Fruit fly (Drosophila melanogaster): ENCODE data around the gene crp.
A peak's percentile ranks its signal among the peaks of the same experiment; 100 is the strongest.

crp gene

DNA sequence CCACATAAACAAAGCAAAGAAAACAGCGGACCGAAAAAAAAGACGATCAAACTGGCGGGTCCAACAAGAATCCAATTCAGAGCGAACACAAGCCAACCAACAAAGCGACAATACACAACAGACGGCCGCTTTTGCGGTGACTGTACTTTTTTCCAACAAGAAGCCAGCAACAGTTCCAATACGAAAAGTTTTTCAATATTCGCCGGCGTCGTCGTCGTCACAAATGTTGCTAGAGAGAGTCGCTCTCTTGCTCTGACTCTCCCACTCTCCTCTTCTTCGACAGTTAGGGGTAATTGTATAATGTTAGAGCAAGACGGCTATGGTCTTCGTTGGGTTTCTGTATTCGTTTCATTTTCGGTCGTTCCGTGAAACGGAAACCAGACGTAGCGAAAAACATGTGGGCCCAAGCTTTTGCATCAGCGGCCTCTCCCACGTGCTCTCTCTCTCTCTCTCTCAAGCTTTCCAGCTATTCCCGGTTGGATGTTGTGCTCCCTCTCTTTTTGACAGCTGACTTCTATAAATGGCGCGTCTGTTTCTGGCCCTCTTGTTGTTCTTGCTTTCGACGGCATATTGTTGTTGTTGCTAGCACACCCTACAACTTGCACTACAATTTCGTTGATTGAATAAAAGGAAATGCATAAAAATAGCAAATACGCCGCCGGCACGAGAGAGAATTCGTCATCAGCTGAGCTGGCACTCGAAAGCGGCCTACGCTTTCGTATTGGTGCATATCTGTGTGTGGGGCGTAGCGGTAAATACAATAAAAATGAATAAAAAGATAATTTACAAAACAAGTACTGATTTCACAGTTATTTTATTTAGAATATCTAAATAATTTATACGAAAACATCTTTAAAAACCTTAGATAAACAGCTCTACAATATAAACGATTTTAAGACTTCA lies 18.0 kb downstream of the crp start:
- peak; percentile 99 for TF ChIP-seq kay (GFP tag; ENCODE audit: borderline replicate concordance)
- peak; percentile 89 for TF ChIP-seq Hr96 (GFP tag; optimal IDR thresholded peaks at IDR 0.05)
- peak; percentile 52 for TF ChIP-seq Clk (GFP tag; optimal IDR thresholded peaks at IDR 0.05)
- TF ChIP-seq CG33017 (tag; optimal IDR thresholded peaks at IDR 0.05), result peak; percentile 85
- TF ChIP-seq CG14711 (tag; optimal IDR thresholded peaks at IDR 0.05), result peak; percentile 65
- TF ChIP-seq pad (GFP tag; optimal IDR thresholded peaks at IDR 0.05), result peak; percentile 100
- peak; percentile 84 for TF ChIP-seq Crg-1 (GFP tag; optimal IDR thresholded peaks at IDR 0.05)
- peak; percentile 85 for TF ChIP-seq tj (GFP tag; optimal IDR thresholded peaks at IDR 0.05)
- TF ChIP-seq cnc (optimal IDR thresholded peaks at IDR 0.05), result no peak
- TF ChIP-seq CG12768 (GFP tag; optimal IDR thresholded peaks at IDR 0.05), result peak; percentile 93
- no peak for TF ChIP-seq CG5204 (GFP tag; optimal IDR thresholded peaks at IDR 0.05)
- TF ChIP-seq CG1620 (GFP tag; optimal IDR thresholded peaks at IDR 0.05), result peak; percentile 32
- TF ChIP-seq CG7045 (GFP tag; optimal IDR thresholded peaks at IDR 0.05), result peak; percentile 92
- peak; percentile 99 for TF ChIP-seq Mnt (GFP tag; optimal IDR thresholded peaks at IDR 0.05)
- peak; percentile 99 for TF ChIP-seq cic (GFP tag; optimal IDR thresholded peaks at IDR 0.05)
- TF ChIP-seq bab1 (GFP tag; optimal IDR thresholded peaks at IDR 0.05), result peak; percentile 92
- no peak for TF ChIP-seq toe (GFP tag; optimal IDR thresholded peaks at IDR 0.05)
- TF ChIP-seq CG11617 (GFP tag; optimal IDR thresholded peaks at IDR 0.05), result peak; percentile 98
- TF ChIP-seq CG7101 (tag; optimal IDR thresholded peaks at IDR 0.05), result peak; percentile 94
- TF ChIP-seq ovo (GFP tag; optimal IDR thresholded peaks at IDR 0.05), result peak; percentile 86

DNA sequence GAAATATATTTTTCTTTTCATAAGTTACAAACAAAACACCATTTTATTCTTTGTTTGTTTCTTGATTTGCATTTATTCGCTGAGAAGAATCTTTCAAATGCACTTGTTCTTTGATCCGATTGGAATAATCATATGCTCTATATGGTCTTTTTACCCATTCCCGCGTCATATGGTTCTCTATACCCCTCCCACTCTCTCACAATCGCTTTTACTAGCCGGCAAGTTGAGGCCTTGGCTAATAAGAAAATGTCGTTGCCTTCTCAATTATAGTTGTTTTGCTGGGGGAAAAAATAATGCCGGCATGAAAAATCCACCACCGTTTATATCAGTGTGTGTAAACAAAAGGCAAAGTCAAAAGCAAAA lies 18.7 kb downstream of the crp start:
- TF ChIP-seq Hr96 (GFP tag; optimal IDR thresholded peaks at IDR 0.05) (no peak), CG14711 (tag; optimal IDR thresholded peaks at IDR 0.05) (no peak), CG7101 (tag; optimal IDR thresholded peaks at IDR 0.05) (no peak), ovo (GFP tag; optimal IDR thresholded peaks at IDR 0.05) (no peak), pad (GFP tag; optimal IDR thresholded peaks at IDR 0.05) (no peak), tj (GFP tag; optimal IDR thresholded peaks at IDR 0.05) (no peak), toe (GFP tag; optimal IDR thresholded peaks at IDR 0.05) (no peak), CG5204 (GFP tag; optimal IDR thresholded peaks at IDR 0.05) (no peak), kay (GFP tag; ENCODE audit: borderline replicate concordance) (peak; percentile 73)

dm6 chr2L:16268107-16268539 lies 19.4 kb downstream of the crp start:
- TF ChIP-seq CG12768 (GFP tag; optimal IDR thresholded peaks at IDR 0.05) (peak; percentile 17), cic (GFP tag; optimal IDR thresholded peaks at IDR 0.05) (peak; percentile 81), CG14711 (tag; optimal IDR thresholded peaks at IDR 0.05) (no peak), ovo (GFP tag; optimal IDR thresholded peaks at IDR 0.05) (no peak), CG33017 (tag; optimal IDR thresholded peaks at IDR 0.05) (peak; percentile 25), pad (GFP tag; optimal IDR thresholded peaks at IDR 0.05) (peak; percentile 68), bab1 (GFP tag; optimal IDR thresholded peaks at IDR 0.05) (peak; percentile 43), Mnt (GFP tag; optimal IDR thresholded peaks at IDR 0.05) (no peak), tj (GFP tag; optimal IDR thresholded peaks at IDR 0.05) (peak; percentile 23), CG1620 (GFP tag; optimal IDR thresholded peaks at IDR 0.05) (no peak), toe (GFP tag; optimal IDR thresholded peaks at IDR 0.05) (no peak), CG7045 (GFP tag; optimal IDR thresholded peaks at IDR 0.05) (no peak), cnc (optimal IDR thresholded peaks at IDR 0.05) (no peak)

DNA sequence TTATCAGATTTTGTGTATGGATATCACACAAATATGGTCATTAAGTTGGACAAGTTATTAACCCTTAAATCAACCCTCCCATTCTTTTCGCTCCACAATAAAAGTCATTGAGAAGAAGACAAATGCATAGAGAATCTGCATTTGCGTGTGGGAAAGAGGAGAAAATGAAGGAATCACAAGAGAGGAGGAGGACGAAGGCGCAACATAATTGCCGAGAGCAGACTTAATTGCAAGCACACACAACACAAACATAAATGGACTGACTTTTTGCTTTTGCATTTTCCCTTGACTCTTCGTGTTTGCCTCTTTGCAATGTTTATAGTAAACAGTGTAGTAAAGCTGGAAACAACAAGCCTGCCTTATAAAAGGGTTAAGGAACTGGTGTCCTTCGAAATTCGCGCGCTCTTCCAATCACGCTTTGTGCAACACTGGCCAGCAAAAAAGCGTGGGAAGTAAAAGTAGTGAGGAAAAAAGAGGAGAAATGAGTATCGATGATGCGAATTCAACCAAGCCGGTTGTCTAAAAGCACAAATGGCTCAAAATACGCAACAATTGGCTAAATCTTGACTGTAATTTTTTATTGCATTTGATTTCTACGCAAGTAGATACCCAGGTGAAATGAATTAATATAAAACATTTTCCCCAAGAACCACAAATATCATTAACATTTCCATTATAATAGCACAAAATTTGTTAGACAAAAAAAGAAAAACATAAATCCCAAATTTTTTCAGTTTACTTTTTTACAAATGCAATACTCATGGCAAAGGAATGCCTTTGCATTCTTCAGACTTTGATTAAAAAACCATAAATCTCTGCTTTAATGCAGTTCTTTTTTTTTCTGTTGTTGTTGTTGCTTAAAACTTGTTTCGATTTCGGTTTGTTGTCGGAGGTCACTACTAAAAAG lies 20.1 kb downstream of the crp start:
- TF ChIP-seq Clk (GFP tag; optimal IDR thresholded peaks at IDR 0.05) (no peak), CG33017 (tag; optimal IDR thresholded peaks at IDR 0.05) (no peak), Mnt (GFP tag; optimal IDR thresholded peaks at IDR 0.05) (no peak), CG14711 (tag; optimal IDR thresholded peaks at IDR 0.05) (no peak), CG11617 (GFP tag; optimal IDR thresholded peaks at IDR 0.05) (no peak), bab1 (GFP tag; optimal IDR thresholded peaks at IDR 0.05) (no peak), Crg-1 (GFP tag; optimal IDR thresholded peaks at IDR 0.05) (no peak), CG1620 (GFP tag; optimal IDR thresholded peaks at IDR 0.05) (no peak), Hr96 (GFP tag; optimal IDR thresholded peaks at IDR 0.05) (no peak), CG5204 (GFP tag; optimal IDR thresholded peaks at IDR 0.05) (no peak), tj (GFP tag; optimal IDR thresholded peaks at IDR 0.05) (no peak), CG12768 (GFP tag; optimal IDR thresholded peaks at IDR 0.05) (no peak), cnc (optimal IDR thresholded peaks at IDR 0.05) (no peak), kay (GFP tag; ENCODE audit: borderline replicate concordance) (no peak), ovo (GFP tag; optimal IDR thresholded peaks at IDR 0.05) (no peak), toe (GFP tag; optimal IDR thresholded peaks at IDR 0.05) (no peak), CG7101 (tag; optimal IDR thresholded peaks at IDR 0.05) (no peak)

dm6 chr2L:16263723-16264122 lies 23.8 kb downstream of the crp start:
- no peak for TF ChIP-seq tj (GFP tag; optimal IDR thresholded peaks at IDR 0.05)
- no peak for TF ChIP-seq CG5204 (GFP tag; optimal IDR thresholded peaks at IDR 0.05)
- no peak for TF ChIP-seq CG7101 (tag; optimal IDR thresholded peaks at IDR 0.05)
- TF ChIP-seq ovo (GFP tag; optimal IDR thresholded peaks at IDR 0.05), result no peak
- no peak for TF ChIP-seq CG1620 (GFP tag; optimal IDR thresholded peaks at IDR 0.05)
- TF ChIP-seq toe (GFP tag; optimal IDR thresholded peaks at IDR 0.05), result no peak
- TF ChIP-seq bab1 (GFP tag; optimal IDR thresholded peaks at IDR 0.05), result no peak
- TF ChIP-seq Crg-1 (GFP tag; optimal IDR thresholded peaks at IDR 0.05), result no peak
- TF ChIP-seq Mnt (GFP tag; optimal IDR thresholded peaks at IDR 0.05), result no peak
- no peak for TF ChIP-seq Clk (GFP tag; optimal IDR thresholded peaks at IDR 0.05)
- no peak for TF ChIP-seq CG7045 (GFP tag; optimal IDR thresholded peaks at IDR 0.05)
- no peak for TF ChIP-seq kay (GFP tag; ENCODE audit: borderline replicate concordance)
- no peak for TF ChIP-seq CG12768 (GFP tag; optimal IDR thresholded peaks at IDR 0.05)
- no peak for TF ChIP-seq CG14711 (tag; optimal IDR thresholded peaks at IDR 0.05)
- no peak for TF ChIP-seq Hr96 (GFP tag; optimal IDR thresholded peaks at IDR 0.05)
- no peak for TF ChIP-seq pad (GFP tag; optimal IDR thresholded peaks at IDR 0.05)
- TF ChIP-seq cic (GFP tag; optimal IDR thresholded peaks at IDR 0.05), result no peak
- no peak for TF ChIP-seq CG11617 (GFP tag; optimal IDR thresholded peaks at IDR 0.05)

All from whole organism, adult.